Worm (Caenorhabditis elegans) whole organism, L4 larva: ENCODE data around the gene srt-59.

Experiments used
- D1046.2 ChIP-seq: fragments of 200-800 bp; sonication (Bioruptor generic); IDR thresholded peaks from 2 replicates; pipeline ENCODE4 v1.3.6; 2022; ENCODE audit warnings: missing genetic modification characterization, missing compliant biosample characterization
- F10B5.3 ChIP-seq: sonication (generic microtip); optimal IDR thresholded peaks from 2 replicates; lab custom pipeline; 2016; ENCODE audit warnings: mild to moderate bottlenecking, missing genetic modification characterization, missing compliant biosample characterization
- F26F4.8 ChIP-seq: fragments of 200-800 bp; sonication (Bioruptor generic); conservative IDR thresholded peaks from 2 replicates; pipeline ENCODE4 v1.3.6; 2022; ENCODE audit warnings: missing genetic modification characterization, missing compliant biosample characterization
- F37D6.2 ChIP-seq: sonication (generic microtip); optimal IDR thresholded peaks from 2 replicates; lab custom pipeline; 2016; ENCODE audit warnings: mild to moderate bottlenecking, missing genetic modification characterization, missing compliant biosample characterization
- F44E2.7 ChIP-seq: fragments of 200-800 bp; sonication (Bioruptor generic); IDR thresholded peaks from 2 replicates; pipeline ENCODE4 v2.1.2; 2022; ENCODE audit warnings: missing genetic modification characterization, missing compliant biosample characterization
- Y5F2A.4 ChIP-seq: fragments of 200-800 bp; sonication (Bioruptor generic); optimal IDR thresholded peaks from 2 replicates; lab custom pipeline; 2018; ENCODE audit warnings: mild to moderate bottlenecking, missing genetic modification characterization, missing compliant biosample characterization
- Y75B8A.6 ChIP-seq: fragments of 200-800 bp; sonication (Bioruptor generic); IDR thresholded peaks from 2 replicates; pipeline ENCODE4 v1.3.6; 2022; ENCODE audit warnings: missing genetic modification reagents, missing genetic modification characterization, missing compliant biosample characterization
- aha-1 ChIP-seq: fragments of 150-350 bp; peaks from one replicate; lab custom pipeline; 2014; ENCODE audit warnings: missing biosample characterization, missing genetic modification characterization
- aly-2 ChIP-seq: sonication (generic microtip); optimal IDR thresholded peaks from 2 replicates; lab custom pipeline; 2018; ENCODE audit warnings: missing biosample characterization, missing genetic modification characterization
- ceh-32 ChIP-seq: sonication (generic microtip); optimal IDR thresholded peaks from 2 replicates; lab custom pipeline; 2016; ENCODE audit warnings: mild to moderate bottlenecking, missing genetic modification characterization, missing compliant biosample characterization; ENCODE audit not compliant: poor library complexity
- ceh-44 ChIP-seq: fragments of 200-800 bp; sonication (Bioruptor generic); IDR thresholded peaks from 2 replicates; pipeline ENCODE4 v1.3.6; 2022; ENCODE audit warnings: missing genetic modification reagents, missing genetic modification characterization, missing compliant biosample characterization
- ceh-62 ChIP-seq: sonication (generic microtip); optimal IDR thresholded peaks from 2 replicates; lab custom pipeline; 2017; ENCODE audit warnings: missing biosample characterization, missing genetic modification characterization
- ceh-82 ChIP-seq: sonication (generic microtip); optimal IDR thresholded peaks from 2 replicates; lab custom pipeline; 2017; ENCODE audit warnings: missing biosample characterization, missing genetic modification characterization
- daf-12 ChIP-seq: fragments of 150-350 bp; optimal IDR thresholded peaks from 2 replicates; lab custom pipeline; 2014; ENCODE audit warnings: missing biosample characterization, missing genetic modification reagents, missing genetic modification characterization
- daf-16 ChIP-seq, 3 experiments: sonication (generic microtip); optimal IDR thresholded peaks; 2 replicates each; lab custom pipeline; 2016 to 2017; ENCODE audit warnings: missing genetic modification characterization in 3 of 3, missing genetic modification reagents in 3 of 3, mild to moderate bottlenecking in 2 of 3, missing compliant biosample characterization in 2 of 3, missing biosample characterization in 1 of 3, moderate library complexity in 1 of 3
- dmd-6 ChIP-seq: fragments of 200-800 bp; sonication (Bioruptor generic); IDR thresholded peaks from 2 replicates; pipeline ENCODE4 v1.3.6; 2022; ENCODE audit warnings: missing genetic modification reagents, missing genetic modification characterization, missing compliant biosample characterization
- dmd-8 ChIP-seq: fragments of 200-800 bp; sonication (Bioruptor generic); IDR thresholded peaks from 2 replicates; pipeline ENCODE4 v1.3.6; 2022; ENCODE audit warnings: missing genetic modification characterization, missing compliant biosample characterization
- dmd-9 ChIP-seq: fragments of 200-800 bp; sonication (Bioruptor generic); IDR thresholded peaks from 2 replicates; pipeline ENCODE4 v1.3.6; 2022; ENCODE audit warnings: missing genetic modification reagents, missing genetic modification characterization, missing compliant biosample characterization
- duxl-1 ChIP-seq: sonication (generic microtip); optimal IDR thresholded peaks from 2 replicates; lab custom pipeline; 2016; ENCODE audit warnings: mild to moderate bottlenecking, missing genetic modification characterization, moderate library complexity, missing compliant biosample characterization; ENCODE audit not compliant: poor library complexity
- dve-1 ChIP-seq: sonication (generic microtip); optimal IDR thresholded peaks from 2 replicates; lab custom pipeline; 2017; ENCODE audit warnings: antibody characterized with exemption, mild to moderate bottlenecking, missing genetic modification characterization, missing compliant biosample characterization; ENCODE audit not compliant: insufficient read depth
- hlh-11 ChIP-seq: fragments of 200-800 bp; sonication (Bioruptor generic); optimal IDR thresholded peaks from 2 replicates; lab custom pipeline; 2018; ENCODE audit warnings: mild to moderate bottlenecking, missing genetic modification characterization, missing compliant biosample characterization
- hlh-30 ChIP-seq: sonication (generic microtip); optimal IDR thresholded peaks from 2 replicates; lab custom pipeline; 2017; ENCODE audit warnings: antibody characterized with exemption, mild to moderate bottlenecking, missing genetic modification characterization, missing compliant biosample characterization; ENCODE audit not compliant: insufficient read depth
- lin-13 ChIP-seq: fragments of 150-350 bp; optimal IDR thresholded peaks from 2 replicates; lab custom pipeline; 2014; ENCODE audit warnings: missing biosample characterization, missing genetic modification reagents, missing genetic modification characterization
- lin-15B ChIP-seq: fragments of 150-350 bp; sonication (generic microtip); optimal IDR thresholded peaks from 3 replicates; lab custom pipeline; 2014; ENCODE audit warnings: missing biosample characterization, missing genetic modification characterization
- lin-38 ChIP-seq: fragments of 200-800 bp; sonication (Bioruptor generic); IDR thresholded peaks from 2 replicates; pipeline ENCODE4 v1.3.6; 2022; ENCODE audit warnings: missing genetic modification reagents, missing genetic modification characterization, missing compliant biosample characterization
- lin-39 ChIP-seq: fragments of 150-350 bp; optimal IDR thresholded peaks from 2 replicates; lab custom pipeline; 2014; ENCODE audit warnings: missing biosample characterization, missing genetic modification reagents, missing genetic modification characterization
- madf-9 ChIP-seq: fragments of 200-800 bp; sonication (Bioruptor generic); conservative IDR thresholded peaks from 2 replicates; pipeline ENCODE4 v1.3.6; 2022; ENCODE audit warnings: missing genetic modification reagents, missing genetic modification characterization, missing compliant biosample characterization
- mdt-29 ChIP-seq: fragments of 200-800 bp; sonication (Bioruptor generic); IDR thresholded peaks from 2 replicates; pipeline ENCODE4 v1.3.6; 2022; ENCODE audit warnings: missing genetic modification reagents, missing genetic modification characterization, missing compliant biosample characterization
- mxl-3 ChIP-seq: fragments of 200-800 bp; sonication (Bioruptor generic); optimal IDR thresholded peaks from 2 replicates; lab custom pipeline; 2018; ENCODE audit warnings: mild to moderate bottlenecking, missing genetic modification characterization, missing compliant biosample characterization
- nhr-10 ChIP-seq: fragments of 150-350 bp; optimal IDR thresholded peaks from 2 replicates; lab custom pipeline; 2014; ENCODE audit warnings: missing biosample characterization, missing genetic modification characterization
- nhr-111 ChIP-seq: fragments of 200-800 bp; sonication (Bioruptor generic); optimal IDR thresholded peaks from 2 replicates; lab custom pipeline; 2018; ENCODE audit warnings: mild to moderate bottlenecking, missing genetic modification characterization, missing compliant biosample characterization
- nhr-25 ChIP-seq: sonication (generic microtip); optimal IDR thresholded peaks from 2 replicates; lab custom pipeline; 2017; ENCODE audit warnings: missing genetic modification characterization, mild to moderate bottlenecking, missing compliant biosample characterization, antibody characterized with exemption, moderate library complexity, borderline replicate concordance; ENCODE audit not compliant: insufficient read depth
- nhr-28 ChIP-seq: fragments of 150-350 bp; optimal IDR thresholded peaks from 2 replicates; lab custom pipeline; 2014; ENCODE audit warnings: missing biosample characterization, missing genetic modification characterization
- nhr-41 ChIP-seq: fragments of 200-800 bp; sonication (Bioruptor generic); IDR thresholded peaks from 2 replicates; pipeline ENCODE4 v1.3.6; 2022; ENCODE audit warnings: missing genetic modification reagents, missing genetic modification characterization, missing compliant biosample characterization
- nhr-42 ChIP-seq: fragments of 200-800 bp; sonication (Bioruptor generic); IDR thresholded peaks from 2 replicates; pipeline ENCODE4 v1.3.6; 2022; ENCODE audit warnings: missing genetic modification characterization, missing compliant biosample characterization
- nhr-48 ChIP-seq: sonication (generic microtip); optimal IDR thresholded peaks from 2 replicates; lab custom pipeline; 2016; ENCODE audit warnings: mild to moderate bottlenecking, missing genetic modification characterization, missing compliant biosample characterization
- nhr-76 ChIP-seq: fragments of 150-350 bp; optimal IDR thresholded peaks from 2 replicates; lab custom pipeline; 2014; ENCODE audit warnings: missing biosample characterization, missing genetic modification characterization
- pha-4 ChIP-seq, 2 experiments: fragments of 150-350 bp in 1 of 2; fragments of 200-800 bp in 1 of 2; sonication (Bioruptor generic) in 1 of 2; IDR thresholded peaks in 1 of 2; optimal IDR thresholded peaks in 1 of 2; 2 replicates each; pipeline versions ENCODE4 v1.3.6 to Lab custom; 2014 to 2022; ENCODE audit warnings: missing genetic modification characterization in 2 of 2, missing genetic modification reagents in 2 of 2, missing biosample characterization in 1 of 2, missing compliant biosample characterization in 1 of 2
- php-3 ChIP-seq: fragments of 200-800 bp; sonication (Bioruptor generic); IDR thresholded peaks from 2 replicates; pipeline ENCODE4 v1.3.6; 2022; ENCODE audit warnings: missing genetic modification reagents, missing genetic modification characterization, missing compliant biosample characterization
- skn-1 ChIP-seq: fragments of 150-350 bp; optimal IDR thresholded peaks from 2 replicates; lab custom pipeline; 2014; ENCODE audit warnings: missing biosample characterization, missing genetic modification characterization
- tra-1 ChIP-seq: fragments of 200-800 bp; sonication (Bioruptor generic); IDR thresholded peaks from 2 replicates; pipeline ENCODE4 v1.3.6; 2022; ENCODE audit warnings: missing genetic modification reagents, missing genetic modification characterization, missing compliant biosample characterization
- unc-62 ChIP-seq, 3 experiments: fragments of 150-350 bp in 1 of 3; sonication (generic microtip); optimal IDR thresholded peaks in 2 of 3; peaks in 1 of 3; 1 replicate in 1 of 3; 2 replicates in 2 of 3; lab custom pipeline; 2014 to 2017; ENCODE audit warnings: missing biosample characterization in 3 of 3, missing genetic modification characterization in 3 of 3, missing genetic modification reagents in 3 of 3, missing genotype in 1 of 3
- zag-1 ChIP-seq: fragments of 150-350 bp; optimal IDR thresholded peaks from 2 replicates; lab custom pipeline; 2014; ENCODE audit warnings: missing biosample characterization, missing genetic modification characterization
- zfp-2 ChIP-seq: sonication (generic microtip); optimal IDR thresholded peaks from 2 replicates; lab custom pipeline; 2016; ENCODE audit warnings: mild to moderate bottlenecking, missing genetic modification characterization, missing compliant biosample characterization
- ztf-11 ChIP-seq: fragments of 150-350 bp; optimal IDR thresholded peaks from 2 replicates; lab custom pipeline; 2014; ENCODE audit warnings: missing biosample characterization, missing genetic modification characterization

The srt-59 gene

ce11 chrIV:633565-633964, 32.1 kb upstream of the srt-59 start:
- peak; percentile 60 for TF ChIP-seq nhr-48
- no peak for TF ChIP-seq duxl-1 (tag; lab: Kevin White, UChicago)
- no peak for TF ChIP-seq zfp-2
- no peak for TF ChIP-seq zag-1 (tag; lab: Kevin White, UChicago)
- no peak for TF ChIP-seq F26F4.8
- no peak for TF ChIP-seq F37D6.2 (tag; lab: Kevin White, UChicago)
- TF ChIP-seq aly-2 (tag; lab: Kevin White, UChicago), result no peak
- no peak for TF ChIP-seq lin-13 (GFP tag; lab: Kevin White, UChicago)
- TF ChIP-seq nhr-28, result no peak
- no peak for TF ChIP-seq nhr-42 (GFP tag; lab: Robert Waterston, UW)
- peak; percentile 36; the same call in 1 of the 2 replicates for TF ChIP-seq dmd-6 (GFP tag; lab: Robert Waterston, UW)
- no peak for TF ChIP-seq ceh-32 (tag; lab: Kevin White, UChicago)
- TF ChIP-seq tra-1, result no peak
- TF ChIP-seq mxl-3, result peak; percentile 70
- no peak for TF ChIP-seq nhr-76 (tag; lab: Kevin White, UChicago)
- TF ChIP-seq lin-39 (tag; lab: Kevin White, UChicago), result no peak
- TF ChIP-seq mdt-29 (GFP tag; lab: Robert Waterston, UW), result no peak
- TF ChIP-seq daf-12 (tag; lab: Kevin White, UChicago), result no peak
- TF ChIP-seq ceh-82 (tag; lab: Kevin White, UChicago), result no peak
- no peak for TF ChIP-seq nhr-41 (GFP tag; lab: Robert Waterston, UW)
- no peak for TF ChIP-seq dve-1 (tag; lab: Kevin White, UChicago)
- TF ChIP-seq hlh-30 (tag; lab: Kevin White, UChicago), result peak; percentile 65
- no peak for TF ChIP-seq lin-15B
- TF ChIP-seq, all 104 proteins: peak for 4

- TF ChIP-seq hlh-11 (tag; lab: Kevin White, UChicago) (peak; percentile 20), daf-16 (GFP tag; optimal IDR thresholded peaks at IDR 0.05; lab: Kevin White, UChicago) (no peak), daf-16 (tag; optimal IDR thresholded peaks at IDR 0.05; lab: Kevin White, UChicago) (peak; percentile 42), nhr-111 (GFP tag; lab: Kevin White, UChicago) (no peak), Y5F2A.4 (GFP tag; lab: Kevin White, UChicago) (no peak), madf-9 (0 out of 2 replicates have a peak, but pooled peaks have one; percentile 13), F10B5.3 (tag; lab: Kevin White, UChicago) (no peak), D1046.2 (0 out of 2 replicates have a peak, but pooled peaks have one; percentile 23), dmd-6 (GFP tag; lab: Robert Waterston, UW) (peak; percentile 74)
Observed at ce11 chrIV:631869-632268, 30.4 kb upstream of the srt-59 start.

- TF ChIP-seq pha-4 (GFP tag; IDR thresholded peaks at IDR 0.05; lab: Robert Waterston, UW) (no peak), pha-4 (tag; optimal IDR thresholded peaks at IDR 0.05; lab: Kevin White, UChicago) (no peak), nhr-10 (tag; lab: Kevin White, UChicago) (no peak), aha-1 (peak; percentile 95), unc-62 (GFP tag; optimal IDR thresholded peaks at IDR 0.05 in 1 of 2; lab: Kevin White, UChicago) (peak in 1 of 2 experiments; percentile 46), unc-62 (tag; optimal IDR thresholded peaks at IDR 0.05; lab: Kevin White, UChicago) (no peak)
Observed at ce11 chrIV:630598-630997, 29.1 kb upstream of the srt-59 start.

- TF ChIP-seq ceh-82 (tag; lab: Kevin White, UChicago), result no peak
- TF ChIP-seq ceh-62 (tag; lab: Kevin White, UChicago), result no peak
- TF ChIP-seq ceh-32 (tag; lab: Kevin White, UChicago), result no peak
- no peak for TF ChIP-seq php-3 (GFP tag; lab: Robert Waterston, UW)
- no peak for TF ChIP-seq lin-38
- TF ChIP-seq nhr-25 (tag; lab: Kevin White, UChicago), result no peak
- TF ChIP-seq daf-12 (tag; lab: Kevin White, UChicago), result no peak
- no peak for TF ChIP-seq zag-1 (tag; lab: Kevin White, UChicago)
- TF ChIP-seq mdt-29 (GFP tag; lab: Robert Waterston, UW), result no peak
- no peak for TF ChIP-seq Y75B8A.6 (GFP tag; lab: Robert Waterston, UW)
- TF ChIP-seq dmd-8 (GFP tag; lab: Robert Waterston, UW), result no peak
- TF ChIP-seq F44E2.7, result no peak
- no peak for TF ChIP-seq ztf-11
- no peak for TF ChIP-seq skn-1
- TF ChIP-seq unc-62 (GFP tag; optimal IDR thresholded peaks at IDR 0.05 in 1 of 2; lab: Kevin White, UChicago), result no peak
- TF ChIP-seq unc-62 (tag; optimal IDR thresholded peaks at IDR 0.05; lab: Kevin White, UChicago), result no peak
- no peak for TF ChIP-seq ceh-44 (GFP tag; lab: Robert Waterston, UW)
- TF ChIP-seq dmd-9 (GFP tag; lab: Robert Waterston, UW), result no peak
Observed at ce11 chrIV:627237-627636, 25.7 kb upstream of the srt-59 start, which contains the start of gene nhr-76. Gene nhr-76, plus strand, starts transcription at chrIV:627537.
